Fruit fly (Drosophila melanogaster) S2 (cell line): ENCODE measurements around the gene CG33258.

ENCODE experiments used
- CG8478 ChIP-seq: fragments of >200 bp; optimal IDR thresholded peaks from 2 replicates; lab custom pipeline; 2018
- CTCF ChIP-seq, 2 experiments: fragments of >200 bp; optimal IDR thresholded peaks; 2 replicates each; lab custom pipeline; 2018

DNA sequence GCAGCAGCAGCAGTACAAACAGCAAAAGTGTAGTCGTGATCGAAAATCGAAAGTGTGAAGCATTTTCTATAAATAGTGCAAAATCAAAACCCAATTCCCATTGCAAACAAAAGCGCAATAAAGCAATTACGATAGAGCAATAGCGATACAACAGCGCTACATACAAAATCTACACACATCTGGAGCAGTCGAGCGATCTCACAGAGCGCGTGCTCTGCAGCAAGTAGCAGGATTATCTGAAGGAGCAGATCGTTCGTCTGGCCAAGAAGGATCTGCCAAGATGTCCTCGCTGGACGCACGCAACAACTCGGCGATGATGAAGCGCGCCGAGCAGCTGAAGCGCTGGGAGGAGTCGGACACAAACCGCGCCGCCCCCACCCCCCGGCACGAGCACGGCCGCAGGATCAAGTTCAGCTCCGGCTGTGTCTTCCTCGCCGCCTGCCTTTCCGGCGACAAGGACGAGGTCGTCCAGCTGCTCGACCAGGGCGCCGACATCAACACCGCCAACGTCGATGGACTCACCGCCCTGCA, 29.3 kb upstream of the CG33258 start:
- no peak for TF ChIP-seq CTCF (optimal IDR thresholded peaks at IDR 0.05; lab: Kevin White, UChicago)
- no peak for TF ChIP-seq CG8478 (lab: Kevin White, UChicago)
